Worm (Caenorhabditis elegans): ENCODE results near the gene ire-1.

DNA sequence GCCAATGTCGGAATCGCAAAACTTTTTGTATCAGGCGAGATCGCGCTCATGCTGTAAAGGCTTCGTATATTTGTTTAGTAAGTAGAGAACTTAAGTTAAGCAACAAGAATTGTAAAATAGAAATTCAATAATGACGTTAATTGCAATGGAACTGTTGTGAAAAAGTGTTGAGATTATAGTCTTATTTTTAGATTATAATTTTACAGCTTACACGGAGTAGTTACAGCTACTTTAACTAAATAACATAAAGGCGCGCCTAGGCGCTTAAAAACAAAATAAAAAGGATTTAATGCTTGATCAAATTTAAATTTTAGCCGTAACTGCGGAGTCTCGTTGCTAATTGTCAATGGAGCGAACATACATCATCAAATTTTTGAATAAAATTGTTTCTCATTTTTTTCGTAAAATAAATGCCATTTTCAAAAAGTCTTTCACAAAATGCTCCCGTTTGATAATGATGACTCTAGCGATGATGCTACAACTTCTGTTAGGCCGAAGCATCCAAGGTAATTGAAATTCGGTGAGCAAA, 37.5 kb upstream of the ire-1 start, which contains the start of the genes emb-27 and rrf-3:
- TF ChIP-seq snpc-4 (tag; optimal IDR thresholded peaks at IDR 0.05) = no peak
- no peak for TF ChIP-seq elt-3 (tag; optimal IDR thresholded peaks at IDR 0.05)
- TF ChIP-seq nhr-28 (tag; optimal IDR thresholded peaks at IDR 0.05) = no peak
- no peak for TF ChIP-seq blmp-1 (tag; optimal IDR thresholded peaks at IDR 0.05)
- TF ChIP-seq elt-1 (tag; optimal IDR thresholded peaks at IDR 0.05; ENCODE audit: borderline replicate concordance, insufficient read depth) = no peak
- TF ChIP-seq pha-4 (tag; optimal IDR thresholded peaks at IDR 0.05) = no peak
- peak; percentile 97 for TF ChIP-seq ces-1 (GFP tag; optimal IDR thresholded peaks at IDR 0.05)
- TF ChIP-seq ztf-11 (tag; optimal IDR thresholded peaks at IDR 0.05) = no peak
- no peak for TF ChIP-seq nhr-237 (tag; optimal IDR thresholded peaks at IDR 0.05)
- TF ChIP-seq flh-1 (GFP tag; optimal IDR thresholded peaks at IDR 0.05) = no peak
- no peak for TF ChIP-seq unc-39 (tag; optimal IDR thresholded peaks at IDR 0.05)
- no peak for TF ChIP-seq nhr-12 (tag; optimal IDR thresholded peaks at IDR 0.05)
- peak; percentile 71 for TF ChIP-seq lsy-2 (tag; optimal IDR thresholded peaks at IDR 0.05)
- TF ChIP-seq lin-13 (tag; optimal IDR thresholded peaks at IDR 0.05) = no peak
